Fruit fly (Drosophila melanogaster) whole organism, prepupa: ENCODE measurements around the gene mRpL37.

Source experiments
- CG11902 ChIP-seq: fragments of 200-800 bp; sonication (Bioruptor generic); optimal IDR thresholded peaks from 3 replicates; lab custom pipeline; 2016; ENCODE audit warnings: missing biosample characterization, missing genetic modification characterization
- CG16779 ChIP-seq: fragments of 200-800 bp; sonication (Bioruptor generic); optimal IDR thresholded peaks from 3 replicates; lab custom pipeline; 2017; ENCODE audit warnings: missing biosample characterization, mild to moderate bottlenecking, missing genetic modification characterization
- CG6163 ChIP-seq: fragments of 200-800 bp; sonication (Bioruptor generic); IDR thresholded peaks from 3 replicates; pipeline ENCODE4 v1.3.6; 2022; ENCODE audit warnings: missing biosample characterization, missing genetic modification characterization
- CG6808 ChIP-seq: fragments of 200-800 bp; sonication (Bioruptor generic); optimal IDR thresholded peaks from 3 replicates; lab custom pipeline; 2017; ENCODE audit warnings: missing biosample characterization, missing genetic modification characterization, mild to moderate bottlenecking, moderate library complexity, missing genetic modification reagents
- CG8319 ChIP-seq: fragments of 200-800 bp; sonication (Bioruptor generic); optimal IDR thresholded peaks from 3 replicates; lab custom pipeline; 2016; ENCODE audit warnings: missing biosample characterization, missing genetic modification characterization
- Gug ChIP-seq: fragments of 200-800 bp; sonication (Bioruptor generic); IDR thresholded peaks from 2 replicates; pipeline ENCODE4 v1.3.6; 2022; ENCODE audit warnings: missing biosample characterization, missing genetic modification characterization
- Met ChIP-seq: fragments of 200-800 bp; sonication (Bioruptor generic); optimal IDR thresholded peaks from 3 replicates; lab custom pipeline; 2016; ENCODE audit warnings: missing biosample characterization, missing genetic modification characterization
- Sox14 ChIP-seq: fragments of 200-800 bp; sonication (Bioruptor generic); optimal IDR thresholded peaks from 3 replicates; lab custom pipeline; 2016; ENCODE audit warnings: missing biosample characterization, missing genetic modification characterization
- esn ChIP-seq: fragments of 200-800 bp; sonication (Bioruptor generic); optimal IDR thresholded peaks from 2 replicates; lab custom pipeline; 2016; ENCODE audit warnings: missing biosample characterization, mild to moderate bottlenecking, missing genetic modification characterization, moderate library complexity
- fd85E ChIP-seq: fragments of 200-800 bp; sonication (Bioruptor generic); optimal IDR thresholded peaks from 3 replicates; lab custom pipeline; 2016; ENCODE audit warnings: missing biosample characterization, missing genetic modification characterization
- ss ChIP-seq, 2 experiments: fragments of 200-800 bp; sonication (Bioruptor generic); optimal IDR thresholded peaks; 2 replicates in 1 of 2; 3 replicates in 1 of 2; lab custom pipeline; 2017 to 2018; ENCODE audit warnings: mild to moderate bottlenecking in 2 of 2, missing biosample characterization in 2 of 2, missing genetic modification characterization in 2 of 2, moderate library complexity in 1 of 2

dm6 chr3R:10815032-10815431 lies 31.1 kb upstream of the mRpL37 start, which contains the start of the genes CG14693 and TTLL15:
- TF ChIP-seq CG6163 (GFP tag; lab: Robert Waterston, UW) (no peak), esn (GFP tag; lab: Kevin White, UChicago) (no peak), Met (GFP tag; lab: Kevin White, UChicago) (no peak), CG11902 (GFP tag; lab: Kevin White, UChicago) (no peak), Sox14 (GFP tag; lab: Kevin White, UChicago) (no peak), CG16779 (tag; lab: Kevin White, UChicago) (no peak), Gug (GFP tag; lab: Robert Waterston, UW) (no peak), fd85E (no peak), CG6808 (GFP tag; lab: Kevin White, UChicago) (no peak), CG8319 (GFP tag; lab: Kevin White, UChicago) (no peak), ss (GFP tag; optimal IDR thresholded peaks at IDR 0.05; lab: Kevin White, UChicago) (no peak)
